Fruit fly (Drosophila melanogaster) S2 (cell line): ENCODE data around the gene LysE.

ENCODE experiments used
- CG8478 ChIP-seq: fragments of >200 bp; optimal IDR thresholded peaks from 2 replicates; lab custom pipeline; 2018
- CTCF ChIP-seq, 2 experiments: fragments of >200 bp; optimal IDR thresholded peaks; 2 replicates each; lab custom pipeline; 2018

LysE gene

DNA sequence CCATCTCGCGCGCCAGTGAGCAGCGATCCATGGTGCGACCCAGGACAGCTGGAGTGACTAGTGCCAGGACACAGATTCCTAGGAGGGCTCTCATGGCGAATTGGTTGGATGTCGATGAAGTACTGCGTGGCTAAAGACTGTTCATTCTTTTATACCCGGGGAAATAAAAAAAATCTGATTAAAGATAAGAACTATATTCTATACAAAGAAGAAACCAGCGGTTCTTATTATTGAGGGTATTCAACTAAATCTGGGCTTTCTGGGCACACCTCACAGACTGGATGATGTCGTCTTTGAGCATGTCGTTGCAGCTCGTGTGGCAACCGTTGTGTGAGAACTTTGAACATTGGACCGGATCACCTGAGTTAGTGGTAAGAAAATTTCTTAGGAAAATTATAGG, 17.4 kb upstream of the LysE start, which contains the start of gene LysX:
TSS of gene LysX (minus strand) at position 101 of the 400 bp plus-strand sequence.
- no peak for TF ChIP-seq CG8478
- TF ChIP-seq CTCF (optimal IDR thresholded peaks at IDR 0.05; lab: Kevin White, UChicago): no peak

DNA sequence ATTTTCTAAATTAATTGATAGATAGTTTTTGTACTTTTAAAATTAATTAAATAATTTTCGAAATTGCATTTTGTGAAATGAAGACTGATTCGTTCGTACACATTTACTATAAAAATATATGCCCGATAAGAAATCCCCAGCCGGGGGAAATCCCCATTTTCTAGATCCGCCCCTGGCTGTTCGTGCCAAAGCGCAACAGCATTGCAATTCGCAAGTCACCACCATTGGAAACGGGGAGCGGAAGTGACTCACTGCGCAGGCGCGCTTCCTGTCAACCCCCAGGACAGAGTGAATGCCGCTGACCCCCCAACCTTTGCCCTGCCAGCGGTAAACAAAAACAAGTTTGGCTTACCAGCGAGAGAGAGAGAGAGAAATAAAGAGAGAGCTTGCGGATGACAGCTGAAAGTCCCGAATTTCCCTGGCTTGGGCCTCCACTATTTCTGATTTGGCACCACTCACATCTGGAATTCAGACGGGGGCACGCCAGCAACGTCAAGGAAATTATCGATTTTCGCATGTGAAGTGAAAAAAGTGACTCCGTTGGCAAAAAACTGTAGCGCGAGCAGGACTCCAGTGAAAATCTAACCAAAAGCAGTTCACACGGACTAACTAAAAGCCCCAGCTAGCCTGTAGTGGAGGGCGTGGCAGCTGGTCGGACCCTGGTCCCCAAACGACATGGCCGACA, 16.6 kb upstream of the LysE start, which contains the start of gene Aplip1:
TSS of gene Aplip1 (plus strand) at position 450 of the 685 bp plus-strand sequence.
- TF ChIP-seq CG8478 (no peak), CTCF (optimal IDR thresholded peaks at IDR 0.05; lab: Kevin White, UChicago) (no peak)

DNA sequence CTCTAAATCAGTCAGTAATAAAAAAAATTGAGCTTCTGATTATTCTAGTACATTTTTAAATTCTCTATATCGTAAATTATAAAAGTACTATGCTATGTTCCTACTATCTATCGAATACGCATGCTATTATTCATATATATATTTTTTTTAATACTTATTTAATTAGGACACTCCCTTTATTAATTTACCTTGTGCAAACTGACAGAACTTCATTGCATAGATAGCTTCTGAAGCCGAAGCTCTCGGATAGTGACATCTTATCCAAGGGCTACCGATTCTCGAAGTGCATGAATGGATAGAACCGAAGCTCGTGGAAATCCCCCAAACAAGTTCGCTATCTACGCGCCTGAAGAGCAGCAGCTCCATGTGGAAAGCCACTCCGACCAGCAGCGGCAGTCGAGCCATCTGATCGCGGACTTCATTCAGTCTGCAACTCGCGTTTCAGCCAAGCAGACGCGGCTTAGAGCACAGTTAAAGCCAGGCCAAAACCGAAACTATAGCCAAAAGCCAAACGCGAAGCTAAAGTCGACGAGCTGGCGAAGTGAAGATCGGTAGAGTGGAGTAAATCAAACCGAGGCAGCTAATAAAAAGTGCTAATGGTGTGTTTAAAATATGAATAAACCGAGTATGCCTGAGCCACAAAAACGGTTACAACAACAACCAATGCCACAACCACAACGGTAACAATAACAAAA, 12.1 kb upstream of the LysE start, which contains the start of gene mwh:
TSS of gene mwh (plus strand) at position 430 of the 695 bp plus-strand sequence.
- TF ChIP-seq CG8478 (no peak), CTCF (optimal IDR thresholded peaks at IDR 0.05; lab: Kevin White, UChicago) (no peak)

DNA sequence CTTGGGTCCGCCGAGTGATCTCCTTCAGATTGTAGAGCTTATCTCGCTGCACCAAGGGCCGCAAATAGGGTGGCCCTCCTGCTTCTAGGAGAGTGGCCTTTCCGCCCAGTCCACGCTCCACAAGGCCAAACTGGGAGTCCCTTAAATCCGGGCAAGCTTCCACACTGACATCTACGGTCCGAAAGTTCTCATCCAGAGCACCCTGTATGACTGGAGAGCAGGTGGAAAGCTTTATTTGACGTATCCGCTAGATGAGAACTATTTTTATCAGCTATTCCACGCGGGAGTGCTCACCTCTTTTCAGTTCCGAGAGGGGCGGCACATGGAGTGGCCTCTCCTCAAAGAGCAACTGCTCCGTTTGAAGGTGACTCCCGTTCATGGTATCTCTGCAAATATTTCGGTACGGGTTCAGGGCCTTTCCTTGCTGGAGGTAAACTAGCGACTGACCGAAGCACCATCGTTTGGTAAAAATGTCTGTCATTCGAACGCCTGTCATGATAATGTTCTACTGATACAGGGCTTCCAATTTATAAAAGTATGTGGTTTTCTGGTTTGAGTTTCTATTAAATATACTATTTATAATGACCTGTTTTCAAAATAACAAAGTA, 9.9 kb upstream of the LysE start, which contains the start of gene meep:
TSS of gene meep (minus strand) at position 449 of the 608 bp plus-strand sequence.
- TF ChIP-seq CTCF (optimal IDR thresholded peaks at IDR 0.05; lab: Kevin White, UChicago) (no peak), CG8478 (no peak)

DNA sequence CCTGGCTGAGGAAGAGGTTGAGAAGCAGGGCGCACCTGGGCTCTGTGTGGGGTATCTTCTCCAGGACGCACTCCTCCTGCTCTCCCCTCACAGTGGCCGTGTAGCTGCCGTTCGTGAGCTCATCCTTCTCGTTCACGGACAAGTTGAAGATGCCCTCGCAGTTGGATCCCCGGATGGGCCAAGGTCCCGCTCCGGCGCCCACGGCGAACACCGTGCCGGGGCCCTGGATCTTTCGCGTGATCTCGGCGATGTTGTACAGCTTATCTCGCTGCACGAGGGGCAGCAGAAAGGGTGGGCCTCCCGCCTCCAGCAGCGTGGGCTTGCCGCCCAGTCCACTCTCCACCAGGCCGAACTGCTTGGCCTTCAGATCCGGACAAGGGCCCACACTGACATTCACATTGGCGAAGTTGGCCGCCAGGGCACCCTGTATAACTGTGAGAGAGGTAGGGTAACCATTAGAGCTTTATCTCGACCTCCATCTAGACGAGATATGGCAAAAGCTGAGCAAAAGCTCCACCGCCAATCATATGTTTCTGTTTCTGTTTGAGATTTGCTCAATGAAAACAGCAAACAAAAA, 8.7 kb upstream of the LysE start:
- no peak for TF ChIP-seq CTCF (optimal IDR thresholded peaks at IDR 0.05; lab: Kevin White, UChicago)
- TF ChIP-seq CG8478: no peak

DNA sequence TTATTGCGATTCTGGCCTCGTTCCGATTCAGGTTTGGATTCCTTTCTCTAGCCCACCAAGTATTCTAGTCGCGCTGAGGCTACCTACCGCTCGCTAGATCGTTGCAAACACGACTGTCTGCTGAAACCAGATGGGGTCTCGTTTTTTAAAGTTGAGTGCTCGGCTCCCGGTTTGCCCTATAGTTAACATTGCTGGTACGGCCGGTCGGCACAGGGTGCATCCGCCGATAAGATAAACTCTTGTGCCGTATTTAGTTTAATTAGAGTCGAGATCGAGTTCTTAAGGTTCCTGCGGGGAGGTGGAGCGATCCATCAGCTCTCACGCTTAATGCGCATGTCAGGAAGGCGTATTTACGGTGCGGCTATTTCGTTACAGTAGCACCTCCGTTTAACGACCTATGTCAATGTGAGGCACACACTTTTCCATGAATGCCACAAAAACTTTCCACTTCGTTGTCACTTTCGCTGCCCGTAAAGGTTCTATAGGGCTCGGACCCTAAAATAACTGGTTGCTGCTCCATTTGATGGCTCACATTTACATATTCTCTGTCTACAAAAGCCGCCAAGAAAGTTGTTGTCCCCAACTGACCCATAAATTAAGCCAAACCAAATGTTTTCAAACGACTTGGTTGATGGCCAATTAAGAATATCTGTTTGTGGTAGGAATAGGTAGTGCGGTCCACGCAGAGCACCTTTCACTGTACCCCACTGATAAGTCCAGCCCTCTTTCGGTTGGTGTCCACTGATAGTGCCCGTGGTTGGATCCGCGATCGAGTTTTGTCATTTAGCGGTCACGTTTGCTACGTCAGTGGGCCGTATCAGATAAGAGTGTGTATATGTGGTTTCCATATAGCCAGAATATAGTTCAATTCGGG, 7.7 kb upstream of the LysE start, which contains the start of gene CG9119:
TSS of gene CG9119 (minus strand) at position 122 of the 874 bp plus-strand sequence.
- TF ChIP-seq CTCF (optimal IDR thresholded peaks at IDR 0.05; lab: Kevin White, UChicago) (no peak), CG8478 (no peak)

DNA sequence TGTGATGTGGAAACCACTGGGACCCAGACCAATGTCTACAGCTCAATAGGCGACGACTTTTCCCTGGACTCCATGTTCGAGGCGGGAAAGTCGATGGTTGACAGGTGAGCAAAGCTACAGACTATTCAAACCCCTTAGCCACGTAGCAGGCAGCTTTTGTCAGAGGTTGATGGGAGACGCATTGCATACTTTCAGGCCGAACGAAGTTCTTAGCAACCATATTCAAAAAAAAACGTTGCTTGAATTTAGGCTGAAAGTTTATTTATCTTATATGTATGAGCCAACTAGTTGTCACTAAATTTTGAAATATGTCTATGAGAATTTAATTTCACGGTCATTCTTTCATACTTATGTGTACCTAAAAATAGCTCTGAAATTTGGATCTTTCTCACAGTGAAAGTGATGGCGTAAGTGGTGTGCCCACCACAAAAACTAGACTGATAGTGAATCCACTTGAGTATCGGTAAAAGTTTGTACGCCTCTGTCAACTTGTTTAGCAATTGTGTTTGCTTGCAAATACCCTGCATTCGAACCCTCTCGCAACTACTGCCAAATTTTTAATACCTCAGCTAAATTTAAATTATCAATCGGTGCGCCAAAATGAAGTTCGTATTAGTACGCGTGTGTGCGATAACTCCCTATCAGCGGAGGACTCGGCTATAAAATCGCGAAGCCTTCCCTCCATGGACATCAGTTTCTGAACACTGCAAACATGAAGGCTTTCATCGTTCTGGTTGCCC, 5.8 kb upstream of the LysE start, which contains the start of gene LysB:
TSS of gene LysB (plus strand) at position 690 of the 740 bp plus-strand sequence.
- TF ChIP-seq CTCF (optimal IDR thresholded peaks at IDR 0.05; lab: Kevin White, UChicago) (peak in 1 of 2 experiments; percentile 36), CG8478 (no peak)

DNA sequence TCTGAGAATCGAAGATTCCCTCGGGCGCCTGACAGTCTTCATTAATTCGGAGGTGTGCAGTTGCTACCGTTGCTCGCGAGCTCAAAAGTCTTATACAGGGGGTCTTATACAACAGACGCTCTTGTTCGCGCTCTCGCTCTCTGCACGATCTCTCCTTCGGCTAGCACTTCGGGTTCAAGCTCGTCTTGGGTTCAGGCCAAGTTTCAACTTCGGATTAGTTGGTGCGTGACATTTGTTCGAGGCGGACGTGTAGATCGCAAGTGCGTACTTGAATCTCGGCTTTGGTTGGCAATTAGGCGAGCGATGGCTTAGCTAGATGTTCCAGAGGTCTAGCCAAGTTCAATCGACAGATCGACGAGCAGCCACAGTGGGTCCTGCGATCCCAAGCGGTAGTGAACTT, 4.4 kb upstream of the LysE start:
- TF ChIP-seq CTCF (optimal IDR thresholded peaks at IDR 0.05; lab: Kevin White, UChicago) (no peak), CG8478 (no peak)

DNA sequence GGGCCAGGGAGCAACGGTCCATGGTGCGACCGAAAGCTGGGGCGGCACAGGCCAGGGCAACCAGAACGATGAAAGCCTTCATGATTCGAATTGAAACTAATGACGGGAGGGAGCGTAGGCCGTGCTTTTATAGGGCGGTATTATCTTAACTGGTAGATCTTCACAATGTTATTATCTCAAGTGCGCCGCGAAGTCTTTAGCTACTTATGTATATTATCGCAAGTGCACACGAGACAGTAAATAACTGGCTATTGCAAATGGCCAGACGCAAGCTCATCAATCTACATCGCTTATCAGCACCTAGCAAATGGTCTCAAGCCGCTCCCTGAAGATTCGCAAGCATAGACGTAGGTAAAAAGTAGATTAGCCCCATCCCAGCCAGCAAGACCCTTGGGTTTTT, 1.5 kb upstream of the LysE start, which contains the start of gene LysD:
TSS of gene LysD (minus strand) at position 101 of the 400 bp plus-strand sequence.
- TF ChIP-seq CG8478 (no peak), CTCF (optimal IDR thresholded peaks at IDR 0.05; lab: Kevin White, UChicago) (no peak)

DNA sequence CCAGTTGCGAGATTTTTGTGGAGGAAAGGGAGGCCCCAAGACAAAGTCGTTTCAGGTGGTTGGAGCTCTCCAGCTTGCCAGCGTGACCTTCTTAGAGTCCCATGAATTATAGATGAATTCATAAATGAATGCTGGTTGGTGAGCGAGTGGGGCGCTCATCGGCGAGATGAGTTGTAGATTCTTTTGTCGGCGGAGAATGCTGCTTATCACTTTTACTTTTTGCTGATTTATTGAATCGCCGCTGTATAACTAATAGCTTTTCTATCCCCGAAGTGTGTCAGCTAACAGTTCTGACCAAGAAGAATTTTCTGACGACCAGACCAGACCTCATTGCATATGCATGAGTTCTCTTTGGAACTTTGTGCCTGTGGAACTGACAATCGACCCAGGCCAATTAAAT, 514 bp upstream of the LysE start:
- TF ChIP-seq CG8478 (no peak), CTCF (optimal IDR thresholded peaks at IDR 0.05; lab: Kevin White, UChicago) (no peak)

DNA sequence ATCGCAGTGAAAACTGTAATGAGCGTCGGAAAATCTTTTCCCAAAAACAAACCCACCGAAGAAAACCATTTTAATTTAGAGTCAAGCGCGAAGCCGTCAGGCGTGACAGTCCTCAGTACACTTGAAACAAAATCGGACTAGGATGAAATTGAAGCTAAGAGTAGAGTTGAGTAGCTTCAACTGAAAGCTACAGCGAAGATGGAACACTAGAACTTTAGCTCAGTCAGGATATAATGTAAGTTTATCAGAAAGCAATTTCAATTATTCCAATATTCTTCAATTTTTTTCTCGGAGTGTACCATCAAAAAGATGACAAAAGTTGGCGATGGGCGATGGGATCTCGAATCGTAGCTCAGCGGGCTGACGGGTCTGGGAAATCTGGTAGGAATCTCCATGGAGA, 3.8 kb downstream of the LysE start:
- no peak for TF ChIP-seq CG8478
- no peak for TF ChIP-seq CTCF (optimal IDR thresholded peaks at IDR 0.05; lab: Kevin White, UChicago)

DNA sequence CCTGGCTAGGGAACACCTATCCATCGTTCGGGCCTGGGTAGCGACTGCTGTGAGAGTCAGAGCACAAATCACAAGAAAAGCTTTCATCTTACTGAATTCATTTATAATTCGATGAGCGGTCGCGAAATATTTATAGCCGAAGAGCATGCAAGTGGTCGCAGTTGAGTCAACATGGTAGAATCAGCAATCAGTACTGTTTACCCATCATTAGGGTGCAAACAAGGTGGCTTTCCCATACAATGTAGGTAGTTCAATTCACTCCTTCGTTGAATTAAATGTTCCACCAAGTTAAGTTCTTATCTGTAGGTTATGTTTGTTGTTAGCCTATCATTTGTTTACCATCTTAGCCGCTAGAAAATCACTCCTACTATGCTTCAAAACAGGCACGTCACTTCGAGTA, 6.0 kb downstream of the LysE start, which contains the start of gene LysP:
TSS of gene LysP (minus strand) at position 101 of the 400 bp plus-strand sequence.
- TF ChIP-seq CTCF (optimal IDR thresholded peaks at IDR 0.05; lab: Kevin White, UChicago) (no peak), CG8478 (no peak)

DNA sequence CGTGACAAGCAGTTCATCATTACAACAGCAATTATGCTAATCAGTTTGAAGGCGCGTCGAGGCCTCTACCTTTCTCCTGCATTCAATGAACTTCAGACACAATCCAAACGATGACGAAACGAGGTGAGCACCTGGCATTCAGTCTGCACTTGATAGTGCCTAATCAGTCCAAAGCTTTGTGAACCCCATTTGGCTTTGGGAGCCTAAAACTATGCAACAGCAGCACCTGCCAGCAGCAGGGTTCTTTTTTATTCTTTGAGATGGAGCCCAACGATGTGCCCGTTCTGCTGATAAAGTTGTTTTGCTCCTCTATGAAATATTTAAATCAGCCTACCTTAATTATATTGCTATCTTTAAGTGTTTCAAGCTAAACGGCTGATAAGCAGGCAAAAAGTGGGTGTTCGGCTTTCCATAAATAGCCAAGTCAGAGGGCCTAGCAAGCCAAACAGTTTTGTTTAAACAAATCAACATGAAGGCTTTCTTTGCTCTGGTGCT, 14.7 kb downstream of the LysE start, which contains the start of gene LysS:
TSS of gene LysS (plus strand) at position 445 of the 495 bp plus-strand sequence.
- TF ChIP-seq CG8478 (no peak), CTCF (optimal IDR thresholded peaks at IDR 0.05; lab: Kevin White, UChicago) (no peak)
